Fruit fly (Drosophila melanogaster) whole organism: ENCODE results near the gene CG33178.

Experiments used
- EcR ChIP-seq, 2 experiments: fragments of >200 bp; optimal IDR thresholded peaks; 2 replicates each; lab custom pipeline; 2017; ENCODE audit warnings: missing biosample characterization in 2 of 2, missing genetic modification characterization in 2 of 2, missing genetic modification reagents in 2 of 2
- pan ChIP-seq: fragments of >200 bp; optimal IDR thresholded peaks from 2 replicates; lab custom pipeline; 2017
- psq ChIP-seq: fragments of >200 bp; optimal IDR thresholded peaks from 2 replicates; lab custom pipeline; 2017
- usp ChIP-seq: fragments of >200 bp; optimal IDR thresholded peaks from 2 replicates; lab custom pipeline; 2017; ENCODE audit warnings: missing biosample characterization, missing genetic modification characterization, mixed read lengths

dm6 chrX:15095942-15096341 lies 13.3 kb downstream of the CG33178 start, which contains the start of gene CG9072:
- no peak for TF ChIP-seq pan (lab: Kevin White, UChicago)
- TF ChIP-seq EcR (GFP tag; optimal IDR thresholded peaks at IDR 0.05; lab: Kevin White, UChicago): no peak
- TF ChIP-seq psq (lab: Kevin White, UChicago): no peak
- TF ChIP-seq usp (GFP tag; lab: Kevin White, UChicago): no peak
